Fruit fly (Drosophila melanogaster) Kc167 (cell line): ENCODE data around the gene ND-B14.5A.
A peak's percentile ranks its signal among the peaks of the same experiment; 100 is the strongest.

Experiments used
- Myc ChIP-seq: fragments of >200 bp; optimal IDR thresholded peaks from 2 replicates; lab custom pipeline; 2017; ENCODE audit warnings: missing external identifiers
- Sin3A ChIP-seq: fragments of >200 bp; optimal IDR thresholded peaks from 2 replicates; lab custom pipeline; 2018; ENCODE audit warnings: missing external identifiers
- h ChIP-seq: fragments of >200 bp; optimal IDR thresholded peaks from 3 replicates; lab custom pipeline; 2018; ENCODE audit warnings: missing external identifiers
- insv ChIP-seq: fragments of >200 bp; optimal IDR thresholded peaks from 3 replicates; lab custom pipeline; 2018; ENCODE audit warnings: missing external identifiers
- psq ChIP-seq: fragments of >200 bp; optimal IDR thresholded peaks from 2 replicates; lab custom pipeline; 2017; ENCODE audit warnings: missing external identifiers
- ttk ChIP-seq: sonication (Bioruptor generic); optimal IDR thresholded peaks from 2 replicates; lab custom pipeline; 2017; ENCODE audit warnings: missing external identifiers

Gene ND-B14.5A

DNA sequence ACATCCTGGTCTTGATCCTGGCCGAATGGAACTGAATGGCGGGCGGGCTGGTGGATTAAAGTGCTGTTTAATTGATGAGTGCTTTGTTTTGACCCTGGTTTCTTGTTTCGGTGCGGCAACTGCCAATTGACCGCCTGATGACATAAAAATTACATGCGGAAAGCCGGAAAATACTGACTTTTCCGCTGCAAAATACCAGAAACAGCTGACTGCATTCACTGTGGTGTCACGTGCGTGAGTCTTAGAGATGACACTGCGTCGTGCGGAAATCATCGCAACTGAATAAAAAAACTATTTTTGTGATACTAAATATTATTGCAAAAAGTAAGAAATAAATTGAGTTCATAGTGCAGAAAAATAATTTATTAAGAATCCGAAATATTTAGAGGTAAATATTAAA lies 22.8 kb upstream of the ND-B14.5A start, which contains the start of gene bcn92:
TSS of gene bcn92 (minus strand) at position 170 of the 400 bp plus-strand sequence.
- no peak for TF ChIP-seq psq (lab: Kevin White, UChicago)
- no peak for TF ChIP-seq Myc (lab: Kevin White, UChicago)
- no peak for TF ChIP-seq h
- no peak for TF ChIP-seq Sin3A
- TF ChIP-seq ttk (lab: Kevin White, UChicago), result no peak
- no peak for TF ChIP-seq insv

DNA sequence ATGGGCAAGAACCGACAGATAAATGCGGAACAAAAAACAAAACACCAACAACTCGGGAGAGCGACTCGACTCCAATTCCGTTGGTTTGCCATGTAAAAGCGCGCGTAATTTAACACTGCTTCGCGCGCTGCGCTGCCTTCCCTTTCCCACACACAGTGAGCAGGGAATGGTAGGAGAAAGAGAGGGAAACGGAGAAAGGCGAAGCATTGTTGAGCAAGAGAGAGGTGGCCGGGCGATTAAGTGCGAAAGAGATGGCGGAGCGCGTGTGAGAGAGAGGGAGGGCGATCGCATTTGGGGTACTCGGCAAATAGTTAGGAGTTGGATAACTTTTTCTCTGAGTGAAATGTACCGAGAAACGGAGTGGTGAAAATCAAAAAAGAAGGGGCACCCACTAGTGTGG lies 16.5 kb upstream of the ND-B14.5A start:
- TF ChIP-seq ttk (lab: Kevin White, UChicago) (no peak), insv (peak; percentile 88), psq (lab: Kevin White, UChicago) (no peak), h (peak; percentile 74)

DNA sequence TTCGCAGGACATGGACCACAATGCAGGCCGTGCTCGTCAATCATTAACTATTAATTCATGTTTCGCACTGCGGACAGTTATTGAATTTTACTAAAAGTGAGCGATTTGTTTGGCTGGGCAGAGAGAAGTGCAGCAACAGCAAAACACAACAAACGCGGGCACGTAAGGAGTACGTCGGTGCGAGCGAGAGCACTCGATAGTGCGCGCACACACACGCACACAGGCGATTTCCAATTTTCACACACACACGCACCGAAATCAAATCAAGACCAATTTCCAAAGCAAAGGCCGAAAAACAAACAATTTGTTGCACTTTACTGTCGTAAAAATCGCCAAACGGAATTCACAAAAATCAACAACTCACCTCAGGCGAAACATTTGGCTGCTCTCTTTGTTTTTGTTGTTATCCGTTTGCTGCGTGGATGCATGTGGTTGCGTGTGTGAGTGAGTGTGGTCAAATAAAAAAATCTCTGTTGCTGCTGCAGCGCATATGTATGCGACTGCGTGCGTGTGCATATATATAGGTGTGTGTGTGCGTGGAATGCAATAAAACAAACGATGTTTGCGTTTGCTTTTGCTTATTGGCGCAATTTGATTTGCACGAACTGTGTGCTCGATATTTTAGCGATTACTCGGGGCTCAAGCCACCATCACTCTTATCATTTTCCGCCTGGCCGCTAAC lies 14.3 kb upstream of the ND-B14.5A start:
- no peak for TF ChIP-seq h
- no peak for TF ChIP-seq psq (lab: Kevin White, UChicago)
- TF ChIP-seq ttk (lab: Kevin White, UChicago), result no peak
- TF ChIP-seq Myc (lab: Kevin White, UChicago), result no peak
- no peak for TF ChIP-seq Sin3A
- TF ChIP-seq insv, result no peak

DNA sequence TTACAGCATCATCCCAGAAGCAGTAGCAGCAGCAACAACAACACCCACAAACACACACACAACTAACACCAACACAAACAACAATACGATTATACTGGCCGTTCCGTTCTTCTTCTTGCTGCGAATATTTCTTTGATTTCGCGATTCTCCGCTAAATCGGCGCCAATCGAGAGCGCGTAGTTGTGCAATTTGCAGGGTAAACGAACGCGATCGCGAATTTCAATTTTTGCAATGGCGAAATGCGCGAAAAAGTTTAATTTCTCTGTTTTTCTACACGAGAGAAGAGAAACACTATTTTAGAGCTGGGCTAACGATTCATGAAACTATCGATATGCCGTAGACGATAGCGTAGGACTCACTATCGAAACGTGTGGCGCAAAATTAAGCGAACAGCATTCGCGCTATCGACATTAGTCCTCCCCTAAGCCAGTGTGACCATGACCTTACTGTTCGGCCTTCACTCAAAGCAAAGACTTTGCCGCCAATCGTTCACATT lies 13.6 kb upstream of the ND-B14.5A start, which contains the start of gene wapl:
TSS of gene wapl (minus strand) at position 316 of the 496 bp plus-strand sequence.
- TF ChIP-seq psq (lab: Kevin White, UChicago) (no peak), Sin3A (no peak), Myc (lab: Kevin White, UChicago) (no peak), h (no peak), insv (no peak), ttk (lab: Kevin White, UChicago) (no peak)

DNA sequence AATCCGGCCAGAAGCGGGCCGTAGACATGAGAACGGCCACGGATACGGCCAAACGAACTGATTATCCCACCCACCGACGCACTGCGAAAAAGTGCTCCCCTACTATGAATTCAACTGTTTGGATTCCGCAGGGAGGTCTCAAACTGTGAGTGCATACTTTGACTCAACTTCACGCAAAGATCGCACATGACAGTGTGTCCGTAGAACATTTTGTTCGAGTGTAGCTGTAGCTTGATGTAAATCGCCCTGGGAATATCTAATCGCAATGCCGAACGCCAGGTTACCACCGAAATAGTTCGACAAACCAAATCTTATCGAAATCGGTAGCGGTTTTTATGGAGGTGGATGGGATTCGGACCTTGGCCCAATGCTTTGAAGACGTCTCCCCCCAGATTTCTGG lies 11.3 kb upstream of the ND-B14.5A start:
- TF ChIP-seq psq (lab: Kevin White, UChicago), result no peak
- no peak for TF ChIP-seq h
- no peak for TF ChIP-seq insv
- no peak for TF ChIP-seq Myc (lab: Kevin White, UChicago)
- no peak for TF ChIP-seq Sin3A
- TF ChIP-seq ttk (lab: Kevin White, UChicago), result no peak

DNA sequence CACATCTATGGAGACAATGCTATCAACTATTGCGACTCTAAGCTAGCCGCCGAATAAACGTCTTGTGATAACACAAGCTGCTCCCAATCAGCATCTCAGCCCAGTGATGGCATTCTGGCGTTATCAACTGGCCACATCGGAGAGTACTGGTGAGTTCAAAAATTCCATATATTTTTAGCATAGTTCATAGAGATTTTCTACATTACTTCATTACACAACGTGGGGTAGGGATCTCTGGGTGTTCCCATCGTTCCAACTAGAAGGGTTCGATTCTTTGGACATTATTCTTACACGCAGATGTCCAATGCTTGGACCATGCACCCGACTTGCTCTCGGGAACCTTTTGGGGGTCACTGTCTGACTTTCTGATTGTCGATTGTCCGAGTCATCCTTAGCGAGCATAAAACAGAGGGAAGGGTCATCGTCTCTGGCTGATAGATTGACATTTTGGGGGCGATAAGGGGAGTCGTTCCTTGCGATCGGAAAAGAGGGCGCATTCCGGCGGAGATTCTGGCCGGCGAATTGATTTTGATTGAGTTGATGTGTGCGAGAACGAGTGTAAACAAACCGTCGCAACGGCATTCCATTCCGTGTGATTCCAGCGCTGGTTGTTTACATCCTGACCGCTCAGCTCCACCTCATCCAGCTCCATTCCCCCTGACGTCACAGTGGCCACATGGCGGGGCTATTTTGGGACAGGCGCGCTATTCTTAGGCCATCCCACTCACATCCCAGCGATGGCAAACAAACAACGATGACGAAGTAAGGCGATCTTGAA lies 10.0 kb upstream of the ND-B14.5A start, which contains the start of the genes Cyp4d1 and CG3630:
TSS of gene Cyp4d1 (minus strand) at position 51 of the 778 bp plus-strand sequence.
TSS of gene CG3630 (plus strand) at position 67 of the 778 bp plus-strand sequence.
- TF ChIP-seq ttk (lab: Kevin White, UChicago) (no peak), h (no peak), Myc (lab: Kevin White, UChicago) (no peak), psq (lab: Kevin White, UChicago) (no peak), Sin3A (no peak), insv (no peak)

DNA sequence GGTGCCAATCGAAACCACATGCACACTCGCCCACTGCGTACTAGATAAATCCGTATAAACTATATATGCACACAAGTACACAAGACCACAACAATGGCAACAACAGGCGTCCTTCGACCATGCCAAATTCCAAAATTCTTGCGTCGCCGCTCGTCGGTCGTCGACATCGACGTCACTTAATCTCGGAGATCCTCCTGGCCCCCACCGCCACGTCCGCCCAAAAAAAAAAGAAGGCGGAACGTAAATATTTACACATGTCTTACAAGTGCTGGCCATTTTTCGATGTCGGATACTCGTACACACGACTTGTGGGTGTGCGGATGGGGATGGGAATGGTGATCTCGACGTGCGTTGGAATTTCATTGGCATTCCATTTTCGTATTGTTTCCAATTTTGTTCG lies 9.0 kb upstream of the ND-B14.5A start:
- TF ChIP-seq ttk (lab: Kevin White, UChicago), result no peak
- TF ChIP-seq h, result no peak
- TF ChIP-seq psq (lab: Kevin White, UChicago), result no peak
- no peak for TF ChIP-seq Sin3A
- TF ChIP-seq Myc (lab: Kevin White, UChicago), result no peak
- TF ChIP-seq insv, result no peak

DNA sequence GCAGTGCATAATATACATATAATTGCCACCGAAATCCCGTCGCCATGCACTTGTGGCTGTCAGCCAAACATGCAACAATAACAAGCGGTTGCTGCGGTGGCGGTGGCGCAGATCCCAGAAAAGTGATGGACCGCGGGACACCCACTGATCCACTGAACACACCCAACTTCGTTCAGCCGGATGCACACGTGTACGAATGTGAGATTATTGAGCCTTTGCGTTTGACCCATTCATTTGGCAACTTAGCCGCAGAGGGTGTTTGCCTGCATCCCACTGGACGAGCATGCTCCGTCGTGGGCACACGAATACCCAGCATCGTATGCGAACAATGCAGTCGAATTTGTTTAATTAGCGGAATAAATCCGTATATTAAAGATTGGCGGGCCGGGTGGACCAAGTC lies 6.9 kb upstream of the ND-B14.5A start:
- TF ChIP-seq Sin3A (no peak), insv (no peak), ttk (lab: Kevin White, UChicago) (no peak), psq (lab: Kevin White, UChicago) (no peak), h (no peak), Myc (lab: Kevin White, UChicago) (no peak)

DNA sequence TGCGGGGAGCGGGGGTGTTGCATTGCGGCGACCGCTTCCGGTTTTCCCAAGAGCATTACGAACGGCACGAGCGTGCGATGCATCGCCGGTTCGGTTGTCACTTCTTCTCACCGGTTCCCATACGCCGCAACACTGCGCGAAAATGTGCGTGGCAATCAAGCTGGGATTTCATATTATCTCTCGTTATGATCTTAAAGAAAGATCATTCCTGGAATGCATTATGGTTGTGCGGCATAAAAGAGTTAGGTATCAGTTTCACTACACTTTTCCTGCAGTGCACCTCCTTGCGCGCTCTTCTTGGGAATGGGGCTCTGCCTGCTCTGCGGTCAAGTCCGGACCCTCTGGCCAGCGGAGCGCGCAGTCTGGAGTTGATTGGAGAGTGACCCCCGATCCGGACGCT lies 6.2 kb upstream of the ND-B14.5A start:
- TF ChIP-seq h, result no peak
- TF ChIP-seq Myc (lab: Kevin White, UChicago), result no peak
- no peak for TF ChIP-seq Sin3A
- no peak for TF ChIP-seq psq (lab: Kevin White, UChicago)
- no peak for TF ChIP-seq ttk (lab: Kevin White, UChicago)
- no peak for TF ChIP-seq insv

DNA sequence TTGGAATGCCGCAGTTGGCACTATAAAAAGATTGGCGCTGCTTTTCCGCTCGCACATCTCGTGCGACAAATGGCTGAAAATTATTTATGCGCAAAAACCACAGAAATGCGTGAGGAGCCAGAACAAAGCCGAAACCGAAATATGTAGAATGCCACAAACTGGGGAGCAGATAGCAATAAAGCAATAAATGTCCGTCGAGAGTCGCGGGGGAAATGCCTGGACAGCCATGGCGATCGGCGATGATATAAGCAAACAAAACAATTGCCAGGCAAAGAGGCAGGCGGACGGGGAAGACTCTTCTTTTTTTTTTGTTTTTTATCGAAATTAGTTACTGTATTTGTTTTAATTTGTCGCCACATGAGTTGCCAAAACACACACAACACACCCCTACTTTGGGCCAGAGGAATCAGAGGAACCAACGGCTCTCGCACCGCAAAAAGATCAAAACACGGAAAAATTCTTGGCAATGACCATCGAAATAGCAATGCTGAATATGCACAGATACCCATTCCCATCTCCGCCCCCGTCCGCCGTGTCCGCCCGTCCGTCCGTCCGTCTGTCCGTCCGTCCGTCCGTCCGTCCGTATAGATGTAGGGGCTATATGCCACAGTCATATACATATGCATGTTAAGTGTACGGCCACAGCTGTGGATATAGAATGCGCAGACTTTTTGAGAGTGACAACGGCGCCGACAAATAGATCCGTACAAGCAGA lies 3.7 kb upstream of the ND-B14.5A start:
- no peak for TF ChIP-seq Sin3A
- TF ChIP-seq Myc (lab: Kevin White, UChicago), result no peak
- no peak for TF ChIP-seq insv
- no peak for TF ChIP-seq ttk (lab: Kevin White, UChicago)

DNA sequence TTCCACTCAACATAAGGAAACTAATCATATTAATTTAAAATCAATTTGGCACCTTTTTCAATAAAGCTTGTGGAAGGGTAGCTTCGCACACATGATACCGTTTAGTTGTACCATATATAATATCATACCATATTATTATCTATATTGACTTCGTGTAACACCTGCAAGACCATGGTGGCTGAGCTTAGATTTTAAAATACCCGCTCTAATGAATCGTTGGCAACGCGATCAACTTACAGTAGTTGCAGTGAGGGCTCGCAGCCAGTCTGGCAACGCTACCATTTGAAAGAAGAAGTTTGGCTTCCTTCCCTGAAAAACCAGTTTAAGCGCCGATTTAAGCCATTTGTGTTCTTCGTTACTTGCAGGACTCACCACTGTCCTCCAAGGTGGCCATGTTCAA lies 1.9 kb upstream of the ND-B14.5A start:
- TF ChIP-seq Sin3A (no peak), ttk (lab: Kevin White, UChicago) (no peak)

DNA sequence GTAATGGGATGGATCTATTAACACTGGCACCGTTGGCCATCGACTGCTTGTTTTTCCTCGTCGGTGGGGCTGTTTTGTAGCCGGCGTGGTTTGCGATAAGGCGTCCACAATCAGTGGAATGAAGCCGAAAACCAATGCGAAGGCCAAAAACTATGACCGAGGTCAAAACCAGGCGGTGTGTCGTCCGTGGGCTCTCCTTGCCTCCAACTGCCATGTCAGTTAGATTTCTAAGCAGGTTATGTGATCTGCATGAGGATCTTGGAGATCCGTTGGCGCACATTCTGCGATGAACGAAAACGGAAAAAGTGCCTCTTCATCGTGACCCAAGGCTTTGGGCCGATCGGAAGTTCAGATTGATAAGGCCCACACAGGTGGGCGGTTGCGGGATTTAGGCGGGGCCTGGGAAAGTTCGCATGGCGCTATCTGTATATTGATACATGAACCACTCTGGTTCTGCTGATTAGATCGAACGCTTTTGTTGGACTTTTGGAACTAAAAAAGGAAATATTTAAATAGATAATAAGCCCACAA lies 3.0 kb downstream of the ND-B14.5A start, which contains the start of gene Cyp4d14:
TSS of gene Cyp4d14 (minus strand) at position 51 of the 531 bp plus-strand sequence.
- TF ChIP-seq insv (no peak), ttk (lab: Kevin White, UChicago) (no peak)
